Fruit fly (Drosophila melanogaster) whole organism, embryonic: ENCODE data around the gene SIDL.
A peak's percentile ranks its signal among the peaks of the same experiment; 100 is the strongest.

Experiments
- Adf1 ChIP-seq: fragments of 200-800 bp; sonication (Bioruptor generic); IDR thresholded peaks from 2 replicates; pipeline ENCODE4 v1.3.6; 2022; ENCODE audit warnings: missing biosample characterization, missing genetic modification characterization
- Antp ChIP-seq: fragments of 200-800 bp; sonication (Bioruptor generic); optimal IDR thresholded peaks from 3 replicates; lab custom pipeline; 2016; ENCODE audit warnings: missing biosample characterization, missing genetic modification characterization
- CG10267 ChIP-seq: fragments of 200-800 bp; sonication (Bioruptor generic); optimal IDR thresholded peaks from 2 replicates; lab custom pipeline; 2018; ENCODE audit warnings: missing biosample characterization, mild to moderate bottlenecking, missing genetic modification characterization, moderate library complexity
- CG10654 ChIP-seq: fragments of 200-800 bp; sonication (Bioruptor generic); optimal IDR thresholded peaks from 2 replicates; lab custom pipeline; 2016; ENCODE audit warnings: missing biosample characterization, missing genetic modification characterization
- CG11695 ChIP-seq: fragments of 200-800 bp; sonication (Bioruptor generic); IDR thresholded peaks from 3 replicates; pipeline ENCODE4 v1.3.6; 2022; ENCODE audit warnings: missing biosample characterization, missing genetic modification characterization
- CG12155 ChIP-seq: fragments of 200-800 bp; sonication (Bioruptor generic); optimal IDR thresholded peaks from 3 replicates; lab custom pipeline; 2016; ENCODE audit warnings: missing biosample characterization, missing genetic modification characterization
- CG15479 ChIP-seq: fragments of 200-800 bp; sonication (Bioruptor generic); optimal IDR thresholded peaks from 3 replicates; lab custom pipeline; 2019; ENCODE audit warnings: missing biosample characterization, mild to moderate bottlenecking, missing genetic modification characterization, moderate library complexity
- CG1647 ChIP-seq: fragments of 200-800 bp; sonication (Bioruptor generic); optimal IDR thresholded peaks from 3 replicates; lab custom pipeline; 2016; ENCODE audit warnings: missing biosample characterization, missing genetic modification characterization
- CG18476 ChIP-seq: fragments of 200-800 bp; sonication (Bioruptor generic); optimal IDR thresholded peaks from 2 replicates; lab custom pipeline; 2016; ENCODE audit warnings: missing biosample characterization, mild to moderate bottlenecking, missing genetic modification characterization
- CG18599 ChIP-seq: fragments of 200-800 bp; sonication (Bioruptor generic); optimal IDR thresholded peaks from 3 replicates; lab custom pipeline; 2017; ENCODE audit warnings: missing biosample characterization, missing genetic modification characterization, mild to moderate bottlenecking, moderate library complexity, missing genetic modification reagents
- CG18764 ChIP-seq: fragments of 200-800 bp; sonication (Bioruptor generic); optimal IDR thresholded peaks from 3 replicates; lab custom pipeline; 2016; ENCODE audit warnings: missing biosample characterization, missing genetic modification characterization
- CG2116 ChIP-seq: fragments of 200-800 bp; sonication (Bioruptor generic); optimal IDR thresholded peaks from 3 replicates; lab custom pipeline; 2018; ENCODE audit warnings: missing biosample characterization, mild to moderate bottlenecking, missing genetic modification characterization
- CG4282 ChIP-seq: fragments of 200-800 bp; sonication (Bioruptor generic); optimal IDR thresholded peaks from 2 replicates; lab custom pipeline; 2016; ENCODE audit warnings: missing biosample characterization, missing genetic modification characterization
- CG5953 ChIP-seq: fragments of 200-800 bp; sonication (Bioruptor generic); IDR thresholded peaks from 2 replicates; pipeline ENCODE4 v1.3.6; 2022; ENCODE audit warnings: missing biosample characterization, missing genetic modification characterization
- CG6272 ChIP-seq: fragments of 200-800 bp; sonication (Bioruptor generic); IDR thresholded peaks from 2 replicates; pipeline ENCODE4 v1.3.6; 2022; ENCODE audit warnings: missing biosample characterization, missing genetic modification characterization
- CG6854 ChIP-seq: fragments of 200-800 bp; sonication (Bioruptor generic); optimal IDR thresholded peaks from 3 replicates; lab custom pipeline; 2017; ENCODE audit warnings: missing biosample characterization, mild to moderate bottlenecking, missing genetic modification characterization
- CG7963 ChIP-seq: fragments of 200-800 bp; sonication (Bioruptor generic); IDR thresholded peaks from 3 replicates; pipeline ENCODE4 v1.3.6; 2022; ENCODE audit warnings: missing biosample characterization, missing genetic modification characterization; ENCODE audit not compliant: partially characterized antibody
- CG7987 ChIP-seq: fragments of 200-800 bp; sonication (Bioruptor generic); optimal IDR thresholded peaks from 2 replicates; lab custom pipeline; 2018; ENCODE audit warnings: missing biosample characterization, mild to moderate bottlenecking, missing genetic modification characterization, moderate library complexity
- CG8290 ChIP-seq, 3 experiments: fragments of 200-800 bp; sonication (Bioruptor generic); optimal IDR thresholded peaks; 2 replicates each; lab custom pipeline; 2016 to 2019; ENCODE audit warnings: missing biosample characterization in 3 of 3, missing genetic modification characterization in 3 of 3, mild to moderate bottlenecking in 2 of 3, moderate library complexity in 1 of 3
- CG8359 ChIP-seq: fragments of 200-800 bp; sonication (Bioruptor generic); optimal IDR thresholded peaks from 2 replicates; lab custom pipeline; 2017; ENCODE audit warnings: missing biosample characterization, mild to moderate bottlenecking, missing genetic modification characterization, borderline replicate concordance
- Doc2 ChIP-seq: fragments of 200-800 bp; sonication (Bioruptor generic); IDR thresholded peaks from 2 replicates; pipeline ENCODE4 v1.3.6; 2022; ENCODE audit warnings: missing biosample characterization, missing genetic modification characterization
- Fer1 ChIP-seq: fragments of 200-800 bp; sonication (Bioruptor generic); optimal IDR thresholded peaks from 2 replicates; lab custom pipeline; 2017; ENCODE audit warnings: missing biosample characterization, mild to moderate bottlenecking, missing genetic modification characterization
- Fer3 ChIP-seq: fragments of 200-800 bp; sonication (Bioruptor generic); optimal IDR thresholded peaks from 2 replicates; lab custom pipeline; 2018; ENCODE audit warnings: missing biosample characterization, mild to moderate bottlenecking, missing genetic modification characterization, moderate library complexity
- GATAe ChIP-seq: fragments of 200-800 bp; sonication (Bioruptor generic); conservative IDR thresholded peaks from 2 replicates; pipeline ENCODE4 v1.3.6; 2022; ENCODE audit warnings: missing biosample characterization, missing genetic modification characterization
- Gsc ChIP-seq: fragments of 200-800 bp; sonication (Bioruptor generic); IDR thresholded peaks from 2 replicates; pipeline ENCODE4 v1.3.6; 2022; ENCODE audit warnings: missing biosample characterization, missing genetic modification characterization
- H2.0 ChIP-seq: fragments of 200-800 bp; sonication (Bioruptor generic); IDR thresholded peaks from 2 replicates; pipeline ENCODE4 v1.3.6; 2022; ENCODE audit warnings: missing biosample characterization, missing genetic modification characterization
- HHEX ChIP-seq: fragments of 200-800 bp; sonication (Bioruptor generic); optimal IDR thresholded peaks from 3 replicates; lab custom pipeline; 2017; ENCODE audit warnings: missing biosample characterization, mild to moderate bottlenecking, missing genetic modification characterization, missing genetic modification reagents
- Ptx1 ChIP-seq: fragments of 200-800 bp; sonication (Bioruptor generic); IDR thresholded peaks from 2 replicates; pipeline ENCODE4 v1.3.6; 2022; ENCODE audit warnings: missing biosample characterization, missing genetic modification characterization
- Rx ChIP-seq: fragments of 200-800 bp; sonication (Bioruptor generic); IDR thresholded peaks from 2 replicates; pipeline ENCODE4 v1.3.6; 2022; ENCODE audit warnings: missing biosample characterization, missing genetic modification characterization
- Sox102F ChIP-seq: fragments of 200-800 bp; sonication (Bioruptor generic); optimal IDR thresholded peaks from 2 replicates; lab custom pipeline; 2018; ENCODE audit warnings: missing biosample characterization, mild to moderate bottlenecking, missing genetic modification characterization, moderate library complexity
- bcd ChIP-seq: fragments of 200-800 bp; sonication (Bioruptor generic); optimal IDR thresholded peaks from 2 replicates; lab custom pipeline; 2017; ENCODE audit warnings: missing biosample characterization, mild to moderate bottlenecking, missing genetic modification characterization
- chn ChIP-seq: fragments of 200-800 bp; sonication (Bioruptor generic); optimal IDR thresholded peaks from 2 replicates; lab custom pipeline; 2016; ENCODE audit warnings: missing biosample characterization, missing genetic modification characterization
- ci ChIP-seq: fragments of 200-800 bp; sonication (Bioruptor generic); IDR thresholded peaks from 3 replicates; pipeline ENCODE4 v1.3.6; 2022; ENCODE audit warnings: missing biosample characterization, missing genetic modification characterization
- crc ChIP-seq: fragments of 200-800 bp; sonication (Bioruptor generic); optimal IDR thresholded peaks from 2 replicates; lab custom pipeline; 2016; ENCODE audit warnings: missing biosample characterization, missing genetic modification characterization
- dpn ChIP-seq, 2 experiments: fragments of 200-800 bp; sonication (Bioruptor generic); optimal IDR thresholded peaks; 3 replicates each; lab custom pipeline; 2016; ENCODE audit warnings: missing biosample characterization in 2 of 2, missing genetic modification characterization in 2 of 2
- emc ChIP-seq: fragments of 200-800 bp; sonication (Bioruptor generic); optimal IDR thresholded peaks from 2 replicates; lab custom pipeline; 2016; ENCODE audit warnings: missing biosample characterization, missing genetic modification characterization
- ems ChIP-seq: fragments of 200-800 bp; sonication (Bioruptor generic); optimal IDR thresholded peaks from 3 replicates; lab custom pipeline; 2016; ENCODE audit warnings: missing biosample characterization, missing genetic modification characterization
- fd64A ChIP-seq: fragments of 200-800 bp; sonication (Bioruptor generic); optimal IDR thresholded peaks from 3 replicates; lab custom pipeline; 2018; ENCODE audit warnings: missing biosample characterization, mild to moderate bottlenecking, missing genetic modification characterization
- gcm ChIP-seq: fragments of 200-800 bp; sonication (Bioruptor generic); optimal IDR thresholded peaks from 2 replicates; lab custom pipeline; 2019; ENCODE audit warnings: missing biosample characterization, mild to moderate bottlenecking, missing genetic modification characterization, moderate library complexity
- ind ChIP-seq: fragments of 200-800 bp; sonication (Bioruptor generic); optimal IDR thresholded peaks from 3 replicates; lab custom pipeline; 2016; ENCODE audit warnings: missing biosample characterization, missing genetic modification characterization
- oc ChIP-seq: fragments of 200-800 bp; sonication (Bioruptor generic); optimal IDR thresholded peaks from 2 replicates; lab custom pipeline; 2018; ENCODE audit warnings: missing biosample characterization, mild to moderate bottlenecking, missing genetic modification characterization, moderate library complexity
- pnt ChIP-seq: fragments of 200-800 bp; sonication (Bioruptor generic); optimal IDR thresholded peaks from 3 replicates; lab custom pipeline; 2016; ENCODE audit warnings: missing biosample characterization, missing genetic modification characterization
- salm ChIP-seq: fragments of 200-800 bp; sonication (Bioruptor generic); optimal IDR thresholded peaks from 2 replicates; lab custom pipeline; 2018; ENCODE audit warnings: missing biosample characterization, mild to moderate bottlenecking, missing genetic modification characterization
- sd ChIP-seq: fragments of 200-800 bp; sonication (Bioruptor generic); optimal IDR thresholded peaks from 3 replicates; lab custom pipeline; 2018; ENCODE audit warnings: missing biosample characterization, mild to moderate bottlenecking, missing genetic modification characterization, moderate library complexity
- sim ChIP-seq: fragments of 200-800 bp; sonication (Bioruptor generic); IDR thresholded peaks from 2 replicates; pipeline ENCODE4 v1.3.6; 2022; ENCODE audit warnings: missing biosample characterization, missing genetic modification characterization
- sima ChIP-seq: fragments of 200-800 bp; sonication (Bioruptor generic); optimal IDR thresholded peaks from 2 replicates; lab custom pipeline; 2016; ENCODE audit warnings: missing biosample characterization, missing genetic modification characterization
- sisA ChIP-seq: fragments of 200-800 bp; sonication (Bioruptor generic); IDR thresholded peaks from 2 replicates; pipeline ENCODE4 v1.3.6; 2022; ENCODE audit warnings: missing biosample characterization, missing genetic modification characterization
- stc ChIP-seq: fragments of 200-800 bp; sonication (Bioruptor generic); IDR thresholded peaks from 2 replicates; pipeline ENCODE4 v1.3.6; 2022; ENCODE audit warnings: missing biosample characterization, missing genetic modification characterization
- z ChIP-seq: fragments of 200-800 bp; sonication (Bioruptor generic); IDR thresholded peaks from 3 replicates; pipeline ENCODE4 v1.3.6; 2022; ENCODE audit warnings: missing biosample characterization, missing genetic modification characterization

SIDL gene

DNA sequence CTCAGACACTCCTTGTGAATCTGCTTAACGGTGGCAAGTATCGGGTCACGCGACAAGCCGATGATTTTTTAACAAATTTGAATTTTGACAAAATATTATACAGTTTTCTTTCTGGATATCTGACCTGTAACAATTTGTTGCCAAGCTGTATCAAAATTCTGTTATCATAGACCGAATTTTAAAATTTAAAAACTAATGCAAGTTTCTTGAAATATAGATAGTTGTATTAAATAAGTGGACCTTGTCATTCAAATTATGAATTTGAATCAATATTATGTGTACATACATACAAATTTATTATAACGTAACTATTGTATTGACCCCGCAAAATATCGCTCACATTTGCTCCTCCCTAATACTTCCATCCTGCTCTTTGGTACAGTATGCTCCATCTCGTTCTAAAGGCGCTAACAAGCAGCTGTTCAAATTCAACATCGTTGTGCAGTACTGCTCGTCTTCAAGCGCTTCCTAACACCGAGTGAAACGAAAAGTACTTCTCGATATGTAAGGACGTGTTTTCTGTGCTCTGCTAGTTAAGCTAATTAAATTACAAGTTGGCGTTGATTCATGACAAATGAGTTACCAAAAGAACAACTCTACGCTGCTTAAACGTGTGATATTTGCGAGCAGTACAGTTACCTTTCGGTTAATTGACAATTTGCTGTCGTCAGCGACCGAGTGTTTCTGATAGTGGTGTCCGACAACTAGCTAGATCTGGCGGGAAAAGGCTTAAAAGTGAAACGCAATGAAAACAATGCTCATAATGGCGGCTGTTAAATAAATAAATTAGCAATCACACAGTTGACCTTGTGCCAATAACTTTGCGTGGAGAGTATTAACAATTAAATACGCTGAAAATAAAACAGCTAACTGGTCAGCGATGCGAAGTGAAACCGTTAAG, 22.3 kb downstream of the SIDL start, which contains the start of the genes Kpc1 and CG42542 (continued):
- no peak for TF ChIP-seq Fer1
- TF ChIP-seq CG2116 (GFP tag; lab: Kevin White, UChicago), result peak; percentile 59
- peak; percentile 82 for TF ChIP-seq CG4282 (GFP tag; lab: Kevin White, UChicago)
- peak; percentile 74 for TF ChIP-seq ci (GFP tag; lab: Robert Waterston, UW)
- no peak for TF ChIP-seq z (GFP tag; lab: Robert Waterston, UW)
- TF ChIP-seq ems, result peak; percentile 80
- peak; percentile 84 for TF ChIP-seq CG1647 (GFP tag; lab: Kevin White, UChicago)
- TF ChIP-seq sima (GFP tag; lab: Kevin White, UChicago), result no peak
- no peak for TF ChIP-seq CG6272 (GFP tag; lab: Robert Waterston, UW)
- TF ChIP-seq CG7963 (GFP tag; lab: Robert Waterston, UW), result peak; percentile 28; the same call in 2 of the 3 replicates
- peak; percentile 94 for TF ChIP-seq CG10267 (tag; lab: Kevin White, UChicago)
- TF ChIP-seq Antp, result peak; percentile 49
- peak; percentile 63 for TF ChIP-seq CG18764 (GFP tag; lab: Kevin White, UChicago)
- peak; percentile 69 for TF ChIP-seq CG18599 (GFP tag; lab: Kevin White, UChicago)
- TF ChIP-seq sisA (GFP tag; lab: Robert Waterston, UW), result peak; percentile 37; the same call in 1 of the 2 replicates
- no peak for TF ChIP-seq salm (tag; lab: Kevin White, UChicago)
- TF ChIP-seq CG15479, result no peak
- no peak for TF ChIP-seq Fer3 (tag; lab: Kevin White, UChicago)
- no peak for TF ChIP-seq GATAe (GFP tag; lab: Robert Waterston, UW)
- TF ChIP-seq CG8359, result no peak
- TF ChIP-seq oc (tag; lab: Kevin White, UChicago), result no peak
- no peak for TF ChIP-seq gcm (GFP tag; lab: Kevin White, UChicago)
- TF ChIP-seq sim (GFP tag; lab: Robert Waterston, UW), result no peak
- peak; percentile 74 for TF ChIP-seq CG12155 (GFP tag; lab: Kevin White, UChicago)
- no peak for TF ChIP-seq Doc2 (GFP tag; lab: Robert Waterston, UW)
- peak; percentile 35; the same call in 1 of the 2 replicates for TF ChIP-seq H2.0
- TF ChIP-seq Gsc, result no peak
- peak; percentile 54 for TF ChIP-seq CG7987 (GFP tag; lab: Kevin White, UChicago)
- peak; percentile 43 for TF ChIP-seq CG8290 (GFP tag; optimal IDR thresholded peaks at IDR 0.05; lab: Kevin White, UChicago)
- TF ChIP-seq CG8290 (tag; optimal IDR thresholded peaks at IDR 0.05; lab: Kevin White, UChicago), result peak; percentile 18 to 92
- TF ChIP-seq CG18476 (GFP tag; lab: Kevin White, UChicago), result peak; percentile 74
- peak; percentile 60 for TF ChIP-seq pnt
- TF ChIP-seq Adf1 (GFP tag; lab: Robert Waterston, UW), result peak; percentile 50; the same call in 1 of the 2 replicates
- TF ChIP-seq CG10654 (GFP tag; lab: Kevin White, UChicago), result peak; percentile 70
- peak; percentile 47; the same call in 1 of the 2 replicates for TF ChIP-seq Rx
- peak; percentile 73 to 82 for TF ChIP-seq dpn (GFP tag; optimal IDR thresholded peaks at IDR 0.05; lab: Kevin White, UChicago)
- TF ChIP-seq CG6854 (GFP tag; lab: Kevin White, UChicago), result no peak
- peak; percentile 8 for TF ChIP-seq crc
- TF ChIP-seq Ptx1 (GFP tag; lab: Robert Waterston, UW), result peak; percentile 63
- peak; percentile 27 for TF ChIP-seq emc (GFP tag; lab: Kevin White, UChicago)
- no peak for TF ChIP-seq CG11695 (GFP tag; lab: Robert Waterston, UW)
- peak; percentile 77 for TF ChIP-seq chn (GFP tag; lab: Kevin White, UChicago)
- TF ChIP-seq stc (GFP tag; lab: Robert Waterston, UW), result no peak
- TF ChIP-seq sd (tag; lab: Kevin White, UChicago), result no peak
- peak; percentile 6 for TF ChIP-seq HHEX (GFP tag; lab: Kevin White, UChicago)
- TF ChIP-seq Sox102F (GFP tag; lab: Kevin White, UChicago), result peak; percentile 62
- no peak for TF ChIP-seq fd64A (GFP tag; lab: Kevin White, UChicago)
- peak; percentile 76 for TF ChIP-seq ind (GFP tag; lab: Kevin White, UChicago)
- TF ChIP-seq CG5953 (GFP tag; lab: Robert Waterston, UW), result no peak
- TF ChIP-seq bcd (GFP tag; lab: Kevin White, UChicago), result peak; percentile 69
